Worm (Caenorhabditis elegans) whole organism, L4/young adult: Measurements from ENCODE around the gene srw-112.

Experiments used
- W03F9.2 ChIP-seq: fragments of 150-350 bp; optimal IDR thresholded peaks from 2 replicates; lab custom pipeline; 2014; ENCODE audit warnings: missing biosample characterization, missing genetic modification characterization
- dao-5 ChIP-seq: sonication (generic microtip); optimal IDR thresholded peaks from 2 replicates; lab custom pipeline; 2016; ENCODE audit warnings: missing genotype, missing genetic modification characterization, moderate library complexity, missing compliant biosample characterization
- him-1 ChIP-seq: sonication (generic microtip); optimal IDR thresholded peaks from 2 replicates; lab custom pipeline; 2016; ENCODE audit warnings: missing genotype, missing genetic modification reagents, missing genetic modification characterization, missing compliant biosample characterization

- no peak for TF ChIP-seq him-1 (tag; lab: Kevin White, UChicago)
- no peak for TF ChIP-seq W03F9.2
- no peak for TF ChIP-seq dao-5 (tag; lab: Kevin White, UChicago)
These were observed 45.0 kb downstream of the srw-112 start, which contains the start of gene srw-144 for ce11 chrV:2960894-2961293.
